Fruit fly (Drosophila melanogaster) whole organism, prepupa: ENCODE data around the gene Apl.

Source experiments
- CG10631 ChIP-seq: fragments of 200-800 bp; sonication (Bioruptor generic); optimal IDR thresholded peaks from 2 replicates; lab custom pipeline; 2016; ENCODE audit warnings: missing biosample characterization, missing genetic modification characterization
- CG11294 ChIP-seq: fragments of 200-800 bp; sonication (Bioruptor generic); IDR thresholded peaks from 2 replicates; pipeline ENCODE4 v1.3.6; 2022; ENCODE audit warnings: missing biosample characterization, missing genetic modification characterization
- CG11902 ChIP-seq: fragments of 200-800 bp; sonication (Bioruptor generic); optimal IDR thresholded peaks from 3 replicates; lab custom pipeline; 2016; ENCODE audit warnings: missing biosample characterization, missing genetic modification characterization
- CG1621 ChIP-seq: fragments of 200-800 bp; sonication (Bioruptor generic); optimal IDR thresholded peaks from 3 replicates; lab custom pipeline; 2018; ENCODE audit warnings: missing biosample characterization, mild to moderate bottlenecking, missing genetic modification characterization
- CG16779 ChIP-seq: fragments of 200-800 bp; sonication (Bioruptor generic); optimal IDR thresholded peaks from 3 replicates; lab custom pipeline; 2017; ENCODE audit warnings: missing biosample characterization, mild to moderate bottlenecking, missing genetic modification characterization
- CG3032 ChIP-seq: fragments of 200-800 bp; optimal IDR thresholded peaks from 2 replicates; lab custom pipeline; 2019; ENCODE audit warnings: missing biosample characterization, mild to moderate bottlenecking, missing genetic modification characterization, moderate library complexity
- CG31627 ChIP-seq: fragments of 200-800 bp; sonication (Bioruptor generic); optimal IDR thresholded peaks from 3 replicates; lab custom pipeline; 2016; ENCODE audit warnings: missing biosample characterization, missing genetic modification characterization
- CG32006 ChIP-seq: fragments of 200-800 bp; sonication (Bioruptor generic); optimal IDR thresholded peaks from 3 replicates; lab custom pipeline; 2017; ENCODE audit warnings: missing biosample characterization, mild to moderate bottlenecking, missing genetic modification characterization
- CG34406 ChIP-seq: fragments of 200-800 bp; sonication (Bioruptor generic); optimal IDR thresholded peaks from 3 replicates; lab custom pipeline; 2016; ENCODE audit warnings: missing biosample characterization, missing genetic modification characterization
- CG3919 ChIP-seq: fragments of 200-800 bp; sonication (Bioruptor generic); optimal IDR thresholded peaks from 3 replicates; lab custom pipeline; 2016; ENCODE audit warnings: missing biosample characterization, missing genetic modification characterization
- CG4318 ChIP-seq: fragments of 200-800 bp; sonication (Bioruptor generic); optimal IDR thresholded peaks from 3 replicates; lab custom pipeline; 2017; ENCODE audit warnings: missing biosample characterization, mild to moderate bottlenecking, missing genetic modification characterization
- CG6163 ChIP-seq: fragments of 200-800 bp; sonication (Bioruptor generic); IDR thresholded peaks from 3 replicates; pipeline ENCODE4 v1.3.6; 2022; ENCODE audit warnings: missing biosample characterization, missing genetic modification characterization
- CG6808 ChIP-seq: fragments of 200-800 bp; sonication (Bioruptor generic); optimal IDR thresholded peaks from 3 replicates; lab custom pipeline; 2017; ENCODE audit warnings: missing biosample characterization, missing genetic modification characterization, mild to moderate bottlenecking, moderate library complexity, missing genetic modification reagents
- CG6854 ChIP-seq: fragments of 200-800 bp; sonication (Bioruptor generic); optimal IDR thresholded peaks from 2 replicates; lab custom pipeline; 2017; ENCODE audit warnings: missing biosample characterization, mild to moderate bottlenecking, missing genetic modification characterization
- CG7368 ChIP-seq: fragments of 200-800 bp; sonication (Bioruptor generic); optimal IDR thresholded peaks from 3 replicates; lab custom pipeline; 2016; ENCODE audit warnings: missing biosample characterization, missing genetic modification characterization
- CG8119 ChIP-seq: fragments of 200-800 bp; sonication (Bioruptor generic); IDR thresholded peaks from 3 replicates; pipeline ENCODE4 v1.3.6; 2022; ENCODE audit warnings: missing biosample characterization, missing genetic modification characterization
- CG8319 ChIP-seq: fragments of 200-800 bp; sonication (Bioruptor generic); optimal IDR thresholded peaks from 3 replicates; lab custom pipeline; 2016; ENCODE audit warnings: missing biosample characterization, missing genetic modification characterization
- CG9139 ChIP-seq: fragments of 200-800 bp; sonication (Bioruptor generic); optimal IDR thresholded peaks from 3 replicates; lab custom pipeline; 2017; ENCODE audit warnings: missing biosample characterization, mild to moderate bottlenecking, missing genetic modification characterization
- Eip75B ChIP-seq: fragments of 200-800 bp; sonication (Bioruptor generic); optimal IDR thresholded peaks from 3 replicates; lab custom pipeline; 2016; ENCODE audit warnings: missing biosample characterization, missing genetic modification characterization
- Eip78C ChIP-seq: fragments of 200-800 bp; sonication (Bioruptor generic); peaks from one replicate; lab custom pipeline; 2016; ENCODE audit warnings: missing biosample characterization, missing genetic modification characterization
- Eip93F ChIP-seq: fragments of 200-800 bp; sonication (Bioruptor generic); optimal IDR thresholded peaks from 2 replicates; lab custom pipeline; 2016; ENCODE audit warnings: missing biosample characterization, mild to moderate bottlenecking, missing genetic modification characterization
- Ets96B ChIP-seq: fragments of 200-800 bp; optimal IDR thresholded peaks from 2 replicates; lab custom pipeline; 2019; ENCODE audit warnings: missing biosample characterization, mild to moderate bottlenecking, missing genetic modification characterization, moderate library complexity
- Gug ChIP-seq: fragments of 200-800 bp; sonication (Bioruptor generic); IDR thresholded peaks from 2 replicates; pipeline ENCODE4 v1.3.6; 2022; ENCODE audit warnings: missing biosample characterization, missing genetic modification characterization
- Hr39 ChIP-seq: fragments of 200-800 bp; sonication (Bioruptor generic); optimal IDR thresholded peaks from 2 replicates; lab custom pipeline; 2016; ENCODE audit warnings: missing biosample characterization, missing genetic modification characterization
- Hr4 ChIP-seq: fragments of 200-800 bp; sonication (Bioruptor generic); optimal IDR thresholded peaks from 3 replicates; lab custom pipeline; 2016; ENCODE audit warnings: missing biosample characterization, missing genetic modification characterization
- Lpt ChIP-seq: fragments of 200-800 bp; sonication (Bioruptor generic); optimal IDR thresholded peaks from 3 replicates; lab custom pipeline; 2016; ENCODE audit warnings: missing biosample characterization, missing genetic modification characterization
- Met ChIP-seq: fragments of 200-800 bp; sonication (Bioruptor generic); optimal IDR thresholded peaks from 3 replicates; lab custom pipeline; 2016; ENCODE audit warnings: missing biosample characterization, missing genetic modification characterization
- OdsH ChIP-seq: fragments of 200-800 bp; sonication (Bioruptor generic); optimal IDR thresholded peaks from 3 replicates; lab custom pipeline; 2016; ENCODE audit warnings: missing biosample characterization, missing genetic modification characterization
- Sox102F ChIP-seq: fragments of 200-800 bp; sonication (Bioruptor generic); optimal IDR thresholded peaks from 2 replicates; lab custom pipeline; 2016; ENCODE audit warnings: missing biosample characterization, mild to moderate bottlenecking, missing genetic modification characterization
- Sox14 ChIP-seq: fragments of 200-800 bp; sonication (Bioruptor generic); optimal IDR thresholded peaks from 3 replicates; lab custom pipeline; 2016; ENCODE audit warnings: missing biosample characterization, missing genetic modification characterization
- Sox15 ChIP-seq: fragments of 200-800 bp; sonication (Bioruptor generic); optimal IDR thresholded peaks from 3 replicates; lab custom pipeline; 2016; ENCODE audit warnings: missing biosample characterization, missing genetic modification characterization
- achi ChIP-seq: fragments of 200-800 bp; sonication (Bioruptor generic); optimal IDR thresholded peaks from 3 replicates; lab custom pipeline; 2016; ENCODE audit warnings: missing biosample characterization, missing genetic modification characterization
- acj6 ChIP-seq: fragments of 200-800 bp; sonication (Bioruptor generic); optimal IDR thresholded peaks from 3 replicates; lab custom pipeline; 2016; ENCODE audit warnings: missing biosample characterization, missing genetic modification characterization
- cyc ChIP-seq: fragments of 200-800 bp; sonication (Bioruptor generic); optimal IDR thresholded peaks from 3 replicates; lab custom pipeline; 2016; ENCODE audit warnings: missing biosample characterization, missing genetic modification characterization
- dsx ChIP-seq: fragments of 200-800 bp; optimal IDR thresholded peaks from 3 replicates; lab custom pipeline; 2019; ENCODE audit warnings: missing biosample characterization, mild to moderate bottlenecking, missing genetic modification characterization, moderate library complexity; ENCODE audit not compliant: poor library complexity, severe bottlenecking
- eg ChIP-seq: fragments of 200-800 bp; sonication (Bioruptor generic); IDR thresholded peaks from 3 replicates; pipeline ENCODE4 v1.3.6; 2022; ENCODE audit warnings: missing biosample characterization, missing genetic modification characterization
- esn ChIP-seq: fragments of 200-800 bp; sonication (Bioruptor generic); optimal IDR thresholded peaks from 2 replicates; lab custom pipeline; 2016; ENCODE audit warnings: missing biosample characterization, mild to moderate bottlenecking, missing genetic modification characterization, moderate library complexity
- fd59A ChIP-seq: fragments of 200-800 bp; sonication (Bioruptor generic); optimal IDR thresholded peaks from 2 replicates; lab custom pipeline; 2017; ENCODE audit warnings: missing biosample characterization, mild to moderate bottlenecking, missing genetic modification characterization, missing genetic modification reagents
- fd85E ChIP-seq: fragments of 200-800 bp; sonication (Bioruptor generic); optimal IDR thresholded peaks from 3 replicates; lab custom pipeline; 2016; ENCODE audit warnings: missing biosample characterization, missing genetic modification characterization
- fkh ChIP-seq: fragments of 200-800 bp; sonication (Bioruptor generic); optimal IDR thresholded peaks from 3 replicates; lab custom pipeline; 2017; ENCODE audit warnings: missing biosample characterization, mild to moderate bottlenecking, missing genetic modification characterization, moderate library complexity
- lz ChIP-seq: fragments of 200-800 bp; sonication (Bioruptor generic); optimal IDR thresholded peaks from 3 replicates; lab custom pipeline; 2016; ENCODE audit warnings: missing biosample characterization, missing genetic modification characterization
- net ChIP-seq: fragments of 200-800 bp; sonication (Bioruptor generic); optimal IDR thresholded peaks from 3 replicates; lab custom pipeline; 2016; ENCODE audit warnings: missing biosample characterization, missing genetic modification characterization
- salr ChIP-seq, 2 experiments: fragments of 200-800 bp; sonication (Bioruptor generic); optimal IDR thresholded peaks; 3 replicates each; lab custom pipeline; 2016 to 2018; ENCODE audit warnings: missing biosample characterization in 2 of 2, missing genetic modification characterization in 2 of 2, mild to moderate bottlenecking in 1 of 2
- spab ChIP-seq: fragments of 200-800 bp; sonication (Bioruptor generic); optimal IDR thresholded peaks from 2 replicates; lab custom pipeline; 2017; ENCODE audit warnings: missing biosample characterization, mild to moderate bottlenecking, missing genetic modification characterization, missing genetic modification reagents
- svp ChIP-seq: fragments of 200-800 bp; sonication (Bioruptor generic); peaks from one replicate; lab custom pipeline; 2016; ENCODE audit warnings: missing biosample characterization, missing genetic modification characterization
- vri ChIP-seq: fragments of 200-800 bp; sonication (Bioruptor generic); optimal IDR thresholded peaks from 3 replicates; lab custom pipeline; 2016; ENCODE audit warnings: missing biosample characterization, mild to moderate bottlenecking, missing genetic modification characterization

Gene Apl

DNA sequence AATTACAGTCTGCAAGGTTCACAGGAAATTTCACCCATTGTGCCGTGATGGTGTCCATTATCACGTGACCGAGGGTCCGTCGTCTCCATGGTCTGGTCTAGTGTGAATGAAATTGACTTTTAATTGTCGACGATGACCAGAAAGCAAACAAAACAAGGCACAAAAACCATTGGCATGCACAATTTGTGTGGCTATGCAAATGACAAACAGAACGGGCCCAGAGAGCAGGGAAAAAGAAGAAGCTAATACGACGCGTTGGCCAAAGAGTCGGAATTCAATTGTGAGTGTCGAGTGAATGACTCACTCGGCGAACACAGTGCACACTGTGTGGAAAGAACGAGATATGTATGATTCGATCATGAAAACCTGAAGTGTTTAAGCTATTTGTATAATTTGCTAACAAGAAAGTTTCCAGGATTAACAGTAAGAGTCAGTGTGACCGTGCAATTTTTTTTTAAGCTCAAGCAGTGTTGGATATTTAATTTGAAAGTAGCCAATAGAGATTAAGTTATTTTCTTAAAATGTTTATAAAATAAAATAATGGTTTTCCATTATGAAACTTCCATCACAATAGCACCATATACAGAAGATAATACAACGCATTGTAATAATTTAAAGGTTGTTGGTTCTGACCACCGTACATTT, 40.7 kb downstream of the Apl start (continued):
- TF ChIP-seq CG31627 (GFP tag; lab: Kevin White, UChicago) (no peak), salr (GFP tag; optimal IDR thresholded peaks at IDR 0.05; lab: Kevin White, UChicago) (peak in 1 of 2 experiments; percentile 11), acj6 (GFP tag; lab: Kevin White, UChicago) (no peak), CG6163 (peak; percentile 24; the same call in 1 of the 3 replicates), Hr39 (GFP tag; lab: Kevin White, UChicago) (no peak), Gug (GFP tag; lab: Robert Waterston, UW) (no peak), CG11294 (GFP tag; lab: Robert Waterston, UW) (no peak), Lpt (GFP tag; lab: Kevin White, UChicago) (no peak)

DNA sequence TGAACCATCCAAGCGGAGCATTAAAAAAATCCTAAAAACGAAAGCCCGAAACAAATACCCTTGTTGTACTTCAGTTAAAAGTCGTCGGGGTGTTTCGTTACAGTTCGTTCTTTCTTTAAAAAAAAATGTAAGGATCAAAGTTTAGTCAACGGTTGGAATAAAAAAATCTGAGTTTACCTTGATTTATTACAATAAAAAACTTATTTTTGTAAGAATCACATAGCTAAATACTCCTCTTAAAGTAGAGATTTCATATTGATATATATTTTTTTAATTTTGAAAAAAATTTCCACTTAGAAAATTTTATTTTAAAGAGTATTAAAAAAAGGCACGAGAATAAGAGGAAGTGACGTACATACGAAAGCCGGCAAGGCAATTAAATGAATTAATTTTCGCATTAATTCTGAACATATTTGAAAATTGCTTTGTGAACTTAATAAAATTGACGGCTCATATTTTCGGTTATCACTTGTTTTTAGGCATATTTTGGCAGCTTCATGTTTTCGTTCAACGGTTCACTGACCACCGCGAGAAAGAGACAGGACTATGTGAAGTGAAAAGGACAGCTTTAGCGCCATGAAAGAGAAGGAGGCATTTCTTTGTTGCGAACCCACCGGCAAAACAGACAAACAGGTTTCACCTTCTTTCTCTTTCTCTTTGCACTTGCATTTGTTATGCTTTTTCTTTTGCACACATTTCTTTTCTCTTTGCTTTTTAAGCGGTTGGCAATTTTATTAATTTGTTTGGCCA, 43.8 kb downstream of the Apl start:
- TF ChIP-seq CG4318 (GFP tag; lab: Kevin White, UChicago), result no peak
- peak; percentile 69 for TF ChIP-seq Eip78C
- 0 out of 3 replicates have a peak, but pooled peaks have one; percentile 3 for TF ChIP-seq CG6163
- TF ChIP-seq acj6 (GFP tag; lab: Kevin White, UChicago), result peak; percentile 7
- TF ChIP-seq achi (GFP tag; lab: Kevin White, UChicago), result peak; percentile 31
- TF ChIP-seq Gug (GFP tag; lab: Robert Waterston, UW), result no peak
- peak; percentile 53 for TF ChIP-seq dsx (GFP tag; lab: Kevin White, UChicago)
- no peak for TF ChIP-seq fkh
- no peak for TF ChIP-seq CG9139 (GFP tag; lab: Kevin White, UChicago)
- peak; percentile 39 for TF ChIP-seq CG34406 (GFP tag; lab: Kevin White, UChicago)
- TF ChIP-seq CG10631 (GFP tag; lab: Kevin White, UChicago), result peak; percentile 19
- no peak for TF ChIP-seq CG6808 (GFP tag; lab: Kevin White, UChicago)
- peak; percentile 55 for TF ChIP-seq Sox102F
- TF ChIP-seq fd85E (GFP tag; lab: Kevin White, UChicago), result no peak
- peak; percentile 12 for TF ChIP-seq cyc (GFP tag; lab: Kevin White, UChicago)
- no peak; the same call in 2 of the 3 replicates for TF ChIP-seq CG8119
- peak; percentile 4 for TF ChIP-seq OdsH (GFP tag; lab: Kevin White, UChicago)
- TF ChIP-seq salr (GFP tag; optimal IDR thresholded peaks at IDR 0.05; lab: Kevin White, UChicago), result no peak
- TF ChIP-seq CG6854, result peak; percentile 31
- no peak for TF ChIP-seq Eip75B (GFP tag; lab: Kevin White, UChicago)
- TF ChIP-seq Sox14 (GFP tag; lab: Kevin White, UChicago), result peak; percentile 80
- TF ChIP-seq CG11294 (GFP tag; lab: Robert Waterston, UW), result no peak
- TF ChIP-seq fd59A (GFP tag; lab: Kevin White, UChicago), result no peak
- TF ChIP-seq Ets96B (tag; lab: Kevin White, UChicago), result peak; percentile 8
- peak; percentile 24 for TF ChIP-seq CG3919 (GFP tag; lab: Kevin White, UChicago)
- peak; percentile 78 for TF ChIP-seq svp (GFP tag; lab: Kevin White, UChicago)
- TF ChIP-seq CG1621, result no peak
- TF ChIP-seq net (GFP tag; lab: Kevin White, UChicago), result no peak
- TF ChIP-seq eg (GFP tag; lab: Robert Waterston, UW), result peak; percentile 24; the same call in 1 of the 3 replicates
- TF ChIP-seq esn, result peak; percentile 71
- no peak for TF ChIP-seq spab (GFP tag; lab: Kevin White, UChicago)
- TF ChIP-seq CG8319 (GFP tag; lab: Kevin White, UChicago), result no peak
- TF ChIP-seq CG31627 (GFP tag; lab: Kevin White, UChicago), result peak; percentile 51
- peak; percentile 42 for TF ChIP-seq Hr39 (GFP tag; lab: Kevin White, UChicago)
- TF ChIP-seq CG11902 (GFP tag; lab: Kevin White, UChicago), result no peak
- TF ChIP-seq vri (GFP tag; lab: Kevin White, UChicago), result no peak
- no peak for TF ChIP-seq Sox15 (GFP tag; lab: Kevin White, UChicago)
- peak; percentile 31 for TF ChIP-seq Hr4
- TF ChIP-seq Met (GFP tag; lab: Kevin White, UChicago), result peak; percentile 61
- peak; percentile 23 for TF ChIP-seq lz
- no peak for TF ChIP-seq CG16779 (tag; lab: Kevin White, UChicago)
- TF ChIP-seq CG3032 (tag; lab: Kevin White, UChicago), result peak; percentile 18
- no peak for TF ChIP-seq CG7368 (GFP tag; lab: Kevin White, UChicago)
- no peak for TF ChIP-seq Eip93F (GFP tag; lab: Kevin White, UChicago)
- TF ChIP-seq CG32006 (GFP tag; lab: Kevin White, UChicago), result peak; percentile 35
